Worm (Caenorhabditis elegans) whole organism, L2 larva: Measurements from ENCODE around the gene C49F8.14.

Experiments used
- egl-27 ChIP-seq: sonication (generic microtip); optimal IDR thresholded peaks from 3 replicates; lab custom pipeline; 2017; ENCODE audit warnings: missing biosample characterization, missing genetic modification reagents, missing genetic modification characterization
- elt-1 ChIP-seq: fragments of 150-350 bp; optimal IDR thresholded peaks from 2 replicates; lab custom pipeline; 2014; ENCODE audit warnings: missing biosample characterization, missing genetic modification characterization
- nhr-77 ChIP-seq: fragments of 150-350 bp; optimal IDR thresholded peaks from 2 replicates; lab custom pipeline; 2014; ENCODE audit warnings: missing biosample characterization, missing genetic modification characterization
- sem-4 ChIP-seq: fragments of 150-350 bp; optimal IDR thresholded peaks from 2 replicates; lab custom pipeline; 2014; ENCODE audit warnings: missing biosample characterization, missing genetic modification reagents, missing genetic modification characterization
- unc-55 ChIP-seq: fragments of 150-350 bp; sonication (generic microtip); optimal IDR thresholded peaks from 3 replicates; lab custom pipeline; 2014; ENCODE audit warnings: missing biosample characterization, missing genetic modification reagents, missing genetic modification characterization

DNA sequence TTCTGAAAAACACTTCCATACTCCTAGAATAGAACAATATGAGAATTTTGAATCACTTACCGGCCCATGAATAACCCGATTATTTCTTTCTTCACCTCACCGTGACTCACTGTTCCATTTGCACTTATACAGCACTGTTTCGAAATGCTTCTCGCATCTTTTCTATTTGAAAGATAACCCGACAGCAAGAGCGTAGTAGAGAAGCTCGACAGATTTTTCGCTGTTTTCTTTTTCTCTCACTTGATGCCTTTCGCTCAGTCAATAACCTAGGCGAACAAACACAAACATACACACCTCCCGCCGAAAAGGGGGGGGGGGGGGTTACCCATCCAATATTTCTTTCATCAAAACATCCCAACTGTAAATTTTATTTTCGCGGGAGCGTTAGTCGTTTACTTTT, 24.6 kb upstream of the C49F8.14 start:
- TF ChIP-seq unc-55 (GFP tag; lab: Kevin White, UChicago): no peak
- no peak for TF ChIP-seq egl-27
- TF ChIP-seq sem-4 (tag; lab: Kevin White, UChicago): no peak
- TF ChIP-seq nhr-77 (tag; lab: Kevin White, UChicago): no peak
- TF ChIP-seq elt-1 (tag; lab: Kevin White, UChicago): no peak
